Fruit fly (Drosophila melanogaster) whole organism, embryonic: Measurements from ENCODE around the gene AlkB.

Source experiments
- Abd-B ChIP-seq: fragments of 200-800 bp; sonication (Bioruptor generic); optimal IDR thresholded peaks from 2 replicates; lab custom pipeline; 2018; ENCODE audit warnings: missing biosample characterization, mild to moderate bottlenecking, missing genetic modification characterization, moderate library complexity
- Adf1 ChIP-seq: fragments of 200-800 bp; sonication (Bioruptor generic); IDR thresholded peaks from 2 replicates; pipeline ENCODE4 v1.3.6; 2022; ENCODE audit warnings: missing biosample characterization, missing genetic modification characterization
- BEAF-32 ChIP-seq: fragments of 200-800 bp; sonication (Bioruptor generic); optimal IDR thresholded peaks from 3 replicates; lab custom pipeline; 2017; ENCODE audit warnings: missing biosample characterization, missing genetic modification characterization, mild to moderate bottlenecking, moderate library complexity, missing genetic modification reagents
- CG10366 ChIP-seq: fragments of 200-800 bp; sonication (Bioruptor generic); IDR thresholded peaks from 2 replicates; pipeline ENCODE4 v1.3.6; 2022; ENCODE audit warnings: missing biosample characterization, missing genetic modification characterization
- CG10543 ChIP-seq: fragments of 200-800 bp; sonication (Bioruptor generic); optimal IDR thresholded peaks from 3 replicates; lab custom pipeline; 2017; ENCODE audit warnings: missing biosample characterization, mild to moderate bottlenecking, missing genetic modification characterization, moderate library complexity
- CG11560 ChIP-seq: fragments of 200-800 bp; sonication (Bioruptor generic); IDR thresholded peaks from 3 replicates; pipeline ENCODE4 v1.3.6; 2022; ENCODE audit warnings: missing biosample characterization, missing genetic modification characterization
- CG12155 ChIP-seq: fragments of 200-800 bp; sonication (Bioruptor generic); optimal IDR thresholded peaks from 3 replicates; lab custom pipeline; 2016; ENCODE audit warnings: missing biosample characterization, missing genetic modification characterization
- CG12659 ChIP-seq: fragments of 200-800 bp; sonication (Bioruptor generic); optimal IDR thresholded peaks from 3 replicates; lab custom pipeline; 2017; ENCODE audit warnings: mild to moderate bottlenecking, missing biosample characterization, missing genetic modification reagents, missing genetic modification characterization
- CG13424 ChIP-seq: fragments of 200-800 bp; sonication (Bioruptor generic); optimal IDR thresholded peaks from 2 replicates; lab custom pipeline; 2019; ENCODE audit warnings: missing biosample characterization, mild to moderate bottlenecking, missing genetic modification characterization, moderate library complexity
- CG15479 ChIP-seq: fragments of 200-800 bp; sonication (Bioruptor generic); optimal IDR thresholded peaks from 3 replicates; lab custom pipeline; 2019; ENCODE audit warnings: missing biosample characterization, mild to moderate bottlenecking, missing genetic modification characterization, moderate library complexity
- CG1602 ChIP-seq: fragments of 200-800 bp; sonication (Bioruptor generic); optimal IDR thresholded peaks from 3 replicates; lab custom pipeline; 2016; ENCODE audit warnings: missing biosample characterization, missing genetic modification characterization
- CG1603 ChIP-seq: fragments of 200-800 bp; sonication (Bioruptor generic); optimal IDR thresholded peaks from 2 replicates; lab custom pipeline; 2019; ENCODE audit warnings: missing biosample characterization, mild to moderate bottlenecking, missing genetic modification characterization, moderate library complexity
- CG17359 ChIP-seq: fragments of 200-800 bp; sonication (Bioruptor generic); optimal IDR thresholded peaks from 3 replicates; lab custom pipeline; 2018; ENCODE audit warnings: missing biosample characterization, mild to moderate bottlenecking, missing genetic modification characterization, moderate library complexity
- CG1792 ChIP-seq: fragments of 200-800 bp; sonication (Bioruptor generic); optimal IDR thresholded peaks from 2 replicates; lab custom pipeline; 2016; ENCODE audit warnings: missing biosample characterization, missing genetic modification characterization
- CG4328 ChIP-seq: fragments of 200-800 bp; sonication (Bioruptor generic); optimal IDR thresholded peaks from 3 replicates; lab custom pipeline; 2017; ENCODE audit warnings: missing biosample characterization, missing genetic modification reagents, missing genetic modification characterization
- CG6272 ChIP-seq: fragments of 200-800 bp; sonication (Bioruptor generic); IDR thresholded peaks from 2 replicates; pipeline ENCODE4 v1.3.6; 2022; ENCODE audit warnings: missing biosample characterization, missing genetic modification characterization
- CG6765 ChIP-seq: fragments of 200-800 bp; sonication (Bioruptor generic); optimal IDR thresholded peaks from 3 replicates; lab custom pipeline; 2017; ENCODE audit warnings: missing biosample characterization, mild to moderate bottlenecking, missing genetic modification characterization
- CG8765 ChIP-seq: fragments of 200-800 bp; sonication (Bioruptor generic); IDR thresholded peaks from 2 replicates; pipeline ENCODE4 v1.3.6; 2022; ENCODE audit warnings: missing biosample characterization, missing genetic modification characterization
- CrebB ChIP-seq: fragments of 200-800 bp; sonication (Bioruptor generic); optimal IDR thresholded peaks from 3 replicates; lab custom pipeline; 2018; ENCODE audit warnings: missing biosample characterization, mild to moderate bottlenecking, missing genetic modification characterization
- E2f2 ChIP-seq: fragments of 200-800 bp; sonication (Bioruptor generic); IDR thresholded peaks from 2 replicates; pipeline ENCODE4 v1.3.6; 2022; ENCODE audit warnings: missing biosample characterization, missing genetic modification characterization
- Fer1 ChIP-seq: fragments of 200-800 bp; sonication (Bioruptor generic); optimal IDR thresholded peaks from 2 replicates; lab custom pipeline; 2017; ENCODE audit warnings: missing biosample characterization, mild to moderate bottlenecking, missing genetic modification characterization
- Hmx ChIP-seq: fragments of 200-800 bp; sonication (Bioruptor generic); optimal IDR thresholded peaks from 2 replicates; lab custom pipeline; 2016; ENCODE audit warnings: missing biosample characterization, missing genetic modification characterization
- Hr39 ChIP-seq: fragments of >200 bp; optimal IDR thresholded peaks from 2 replicates; lab custom pipeline; 2017
- Jarid2 ChIP-seq: fragments of 200-800 bp; sonication (Bioruptor generic); optimal IDR thresholded peaks from 3 replicates; lab custom pipeline; 2017; ENCODE audit warnings: mild to moderate bottlenecking, missing biosample characterization, missing genetic modification reagents, missing genetic modification characterization
- Med ChIP-seq: fragments of 200-800 bp; sonication (Bioruptor generic); peaks from one replicate; lab custom pipeline; 2016; ENCODE audit warnings: missing biosample characterization, missing genetic modification characterization, mild to moderate bottlenecking, inconsistent platforms, moderate library complexity
- Myb ChIP-seq: fragments of 200-800 bp; sonication (Bioruptor generic); optimal IDR thresholded peaks from 2 replicates; lab custom pipeline; 2016; ENCODE audit warnings: missing biosample characterization, missing genetic modification characterization
- Rfx ChIP-seq: fragments of 200-800 bp; sonication (Bioruptor generic); IDR thresholded peaks from 2 replicates; pipeline ENCODE4 v1.3.6; 2022; ENCODE audit warnings: missing biosample characterization, missing genetic modification characterization
- TFAM ChIP-seq: fragments of 200-800 bp; sonication (Bioruptor generic); optimal IDR thresholded peaks from 2 replicates; lab custom pipeline; 2017; ENCODE audit warnings: missing biosample characterization, missing genetic modification characterization, inconsistent platforms
- Trl ChIP-seq, 3 experiments: fragments of >200 bp in 2 of 3; fragments of 200-800 bp in 1 of 3; sonication (Bioruptor generic) in 1 of 3; optimal IDR thresholded peaks; 2 replicates in 1 of 3; 3 replicates in 2 of 3; lab custom pipeline; 2016 to 2017; ENCODE audit warnings: missing biosample characterization in 1 of 3, missing genetic modification characterization in 1 of 3
- Usf ChIP-seq: fragments of 200-800 bp; sonication (Bioruptor generic); optimal IDR thresholded peaks from 2 replicates; lab custom pipeline; 2017; ENCODE audit warnings: missing genotype, missing biosample characterization, missing genetic modification characterization
- Xrp1 ChIP-seq: fragments of 200-800 bp; sonication (Bioruptor generic); IDR thresholded peaks from 2 replicates; pipeline ENCODE4 v1.3.6; 2022; ENCODE audit warnings: missing biosample characterization, missing genetic modification characterization
- bab2 ChIP-seq: fragments of 200-800 bp; sonication (Bioruptor generic); optimal IDR thresholded peaks from 2 replicates; lab custom pipeline; 2016; ENCODE audit warnings: missing biosample characterization, missing genetic modification characterization
- cg ChIP-seq: fragments of 200-800 bp; sonication (Bioruptor generic); optimal IDR thresholded peaks from 3 replicates; lab custom pipeline; 2019; ENCODE audit warnings: missing biosample characterization, mild to moderate bottlenecking, missing genetic modification characterization, moderate library complexity
- chm ChIP-seq: fragments of 200-800 bp; sonication (Bioruptor generic); IDR thresholded peaks from 2 replicates; pipeline ENCODE4 v1.3.6; 2022; ENCODE audit warnings: missing biosample characterization, missing genetic modification characterization
- crol ChIP-seq: fragments of 200-800 bp; sonication (Bioruptor generic); IDR thresholded peaks from 2 replicates; pipeline ENCODE4 v1.3.6; 2022; ENCODE audit warnings: missing biosample characterization, missing genetic modification characterization
- gro ChIP-seq: fragments of 200-800 bp; sonication (Bioruptor generic); optimal IDR thresholded peaks from 2 replicates; lab custom pipeline; 2016; ENCODE audit warnings: missing biosample characterization, missing genetic modification characterization
- her ChIP-seq: fragments of 200-800 bp; sonication (Bioruptor generic); optimal IDR thresholded peaks from 2 replicates; lab custom pipeline; 2016; ENCODE audit warnings: missing biosample characterization, missing genetic modification characterization
- ken ChIP-seq: fragments of 200-800 bp; sonication (Bioruptor generic); IDR thresholded peaks from 3 replicates; pipeline ENCODE4 v1.3.6; 2022; ENCODE audit warnings: missing biosample characterization, missing genetic modification characterization
- lab ChIP-seq: fragments of 200-800 bp; sonication (Bioruptor generic); optimal IDR thresholded peaks from 3 replicates; lab custom pipeline; 2017; ENCODE audit warnings: missing biosample characterization, missing genetic modification characterization, mild to moderate bottlenecking, moderate library complexity, missing genetic modification reagents
- lilli ChIP-seq: fragments of 200-800 bp; sonication (Bioruptor generic); optimal IDR thresholded peaks from 3 replicates; lab custom pipeline; 2016; ENCODE audit warnings: missing biosample characterization, missing genetic modification characterization
- org-1 ChIP-seq: fragments of 200-800 bp; sonication (Bioruptor generic); optimal IDR thresholded peaks from 2 replicates; lab custom pipeline; 2017; ENCODE audit warnings: missing biosample characterization, missing genetic modification characterization
- rib ChIP-seq: fragments of 200-800 bp; sonication (Bioruptor generic); IDR thresholded peaks from 2 replicates; pipeline ENCODE4 v1.3.6; 2022; ENCODE audit warnings: missing biosample characterization, missing genetic modification characterization
- sd ChIP-seq: fragments of 200-800 bp; sonication (Bioruptor generic); optimal IDR thresholded peaks from 3 replicates; lab custom pipeline; 2018; ENCODE audit warnings: missing biosample characterization, mild to moderate bottlenecking, missing genetic modification characterization, moderate library complexity
- sens ChIP-seq: fragments of 200-800 bp; sonication (Bioruptor generic); peaks from one replicate; lab custom pipeline; 2016; ENCODE audit warnings: missing biosample characterization, missing genetic modification characterization
- stwl ChIP-seq: fragments of 200-800 bp; sonication (Bioruptor generic); optimal IDR thresholded peaks from 3 replicates; lab custom pipeline; 2018; ENCODE audit warnings: missing biosample characterization, mild to moderate bottlenecking, missing genetic modification characterization, moderate library complexity
- unpg ChIP-seq: fragments of 200-800 bp; sonication (Bioruptor generic); optimal IDR thresholded peaks from 3 replicates; lab custom pipeline; 2018; ENCODE audit warnings: missing biosample characterization, mild to moderate bottlenecking, missing genetic modification characterization, moderate library complexity
- vvl ChIP-seq: fragments of 200-800 bp; sonication (Bioruptor generic); IDR thresholded peaks from 2 replicates; pipeline ENCODE4 v1.3.6; 2022; ENCODE audit warnings: missing biosample characterization, missing genetic modification characterization
- zf30C ChIP-seq: fragments of 200-800 bp; sonication (Bioruptor generic); optimal IDR thresholded peaks from 3 replicates; lab custom pipeline; 2018; ENCODE audit warnings: missing biosample characterization, mild to moderate bottlenecking, missing genetic modification characterization

The AlkB gene

DNA sequence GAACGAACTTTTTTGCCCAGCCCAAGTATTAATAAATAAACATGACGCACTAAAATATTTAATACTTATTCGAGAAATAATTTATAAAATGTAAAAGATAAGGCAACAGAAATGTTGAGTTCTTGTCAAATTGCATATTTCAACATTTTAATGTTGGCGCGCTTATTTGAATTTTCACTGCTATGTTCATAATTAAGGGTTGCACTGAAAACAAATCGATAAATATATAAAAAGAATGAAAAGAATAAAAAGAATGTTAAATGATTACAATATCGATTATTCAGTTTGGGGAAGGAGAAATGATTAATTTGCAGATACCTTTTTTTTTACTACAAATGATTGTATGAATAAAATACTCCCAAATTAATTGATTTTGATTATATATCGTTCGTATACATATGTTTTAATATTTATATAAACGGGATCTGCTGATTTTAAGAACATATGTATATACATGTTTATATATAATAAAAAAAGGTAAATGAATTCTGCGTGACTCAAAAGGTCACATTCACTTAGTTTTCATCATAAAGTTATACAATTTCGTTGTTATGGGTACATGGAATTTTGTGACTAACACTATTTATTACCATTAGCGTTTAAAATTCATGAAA lies 7.6 kb upstream of the AlkB start (continued):
- TF ChIP-seq TFAM (GFP tag; lab: Kevin White, UChicago) (no peak), CG11560 (tag; lab: Robert Waterston, UW) (no peak), stwl (tag; lab: Kevin White, UChicago) (peak; percentile 48), Xrp1 (GFP tag; lab: Robert Waterston, UW) (no peak), CG17359 (tag; lab: Kevin White, UChicago) (no peak), her (no peak), CG8765 (GFP tag; lab: Robert Waterston, UW) (no peak), Hmx (GFP tag; lab: Kevin White, UChicago) (no peak), bab2 (GFP tag; lab: Kevin White, UChicago) (no peak), CG1603 (tag; lab: Kevin White, UChicago) (peak; percentile 9), Trl (optimal IDR thresholded peaks at IDR 0.05; lab: Kevin White, UChicago) (no peak), Trl (GFP tag; optimal IDR thresholded peaks at IDR 0.05; lab: Kevin White, UChicago) (no peak), Hr39 (no peak), CG10543 (no peak), CG12155 (GFP tag; lab: Kevin White, UChicago) (no peak), Jarid2 (GFP tag; lab: Kevin White, UChicago) (no peak)

DNA sequence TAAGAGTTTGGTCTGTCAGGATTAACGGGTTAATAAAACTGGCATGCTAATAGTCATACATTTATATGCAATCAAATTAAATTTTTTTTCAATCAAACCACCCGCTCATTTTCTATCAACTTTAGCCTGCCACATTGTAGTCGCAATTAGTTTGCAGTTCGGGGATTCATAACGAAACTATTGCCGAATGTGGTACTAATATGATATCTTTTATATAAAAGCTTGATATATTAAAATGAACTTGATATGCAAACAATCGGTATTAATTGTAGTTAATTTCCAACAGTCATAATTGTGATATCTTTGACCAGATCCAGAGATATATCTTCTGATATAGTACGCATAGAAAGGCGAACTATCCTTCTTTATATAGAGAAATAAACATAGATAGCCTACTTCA lies 6.7 kb upstream of the AlkB start:
- TF ChIP-seq CG6272 (GFP tag; lab: Robert Waterston, UW) (no peak), ken (GFP tag; lab: Robert Waterston, UW) (no peak), CG13424 (no peak), sens (GFP tag; lab: Kevin White, UChicago) (peak; percentile 61), Med (peak; percentile 20), zf30C (no peak), CG1603 (tag; lab: Kevin White, UChicago) (no peak), unpg (GFP tag; lab: Kevin White, UChicago) (no peak)

DNA sequence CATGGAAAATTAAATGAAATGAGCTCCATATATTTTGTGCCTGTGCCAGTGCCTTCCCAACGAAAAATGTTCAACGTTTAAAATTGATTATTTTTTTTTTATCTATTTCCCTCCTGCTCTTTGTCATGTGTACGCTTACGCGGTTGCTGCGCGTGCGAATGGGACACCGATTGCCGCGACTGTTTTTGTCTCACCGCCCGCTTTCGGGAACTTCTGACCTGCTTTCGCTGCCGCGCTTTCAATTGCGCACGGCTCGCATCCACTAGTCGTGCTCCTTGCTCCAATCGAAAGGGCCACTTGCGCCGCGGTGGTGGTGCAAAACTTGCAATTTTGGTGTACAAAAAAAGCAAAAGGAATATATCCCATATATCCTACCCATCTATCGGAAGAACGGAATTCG lies 1.2 kb upstream of the AlkB start:
- TF ChIP-seq chm (GFP tag; lab: Robert Waterston, UW) (0 out of 2 replicates have a peak, but pooled peaks have one; percentile 62), CG10366 (GFP tag; lab: Robert Waterston, UW) (no peak), CG4328 (peak; percentile 50), BEAF-32 (GFP tag; lab: Kevin White, UChicago) (no peak), Myb (peak; percentile 27), crol (GFP tag; lab: Robert Waterston, UW) (no peak), cg (peak; percentile 31), CG15479 (GFP tag; lab: Kevin White, UChicago) (peak; percentile 59), rib (GFP tag; lab: Robert Waterston, UW) (peak; percentile 53; the same call in 1 of the 2 replicates), Abd-B (GFP tag; lab: Kevin White, UChicago) (peak; percentile 5), Rfx (GFP tag; lab: Robert Waterston, UW) (peak; percentile 44; the same call in 1 of the 2 replicates), Fer1 (GFP tag; lab: Kevin White, UChicago) (peak; percentile 31), CG6765 (no peak), CG12659 (GFP tag; lab: Kevin White, UChicago) (peak; percentile 77), sd (tag; lab: Kevin White, UChicago) (peak; percentile 45), CG10543 (peak; percentile 57), CrebB (peak; percentile 7), CG1792 (GFP tag; lab: Kevin White, UChicago) (no peak), org-1 (GFP tag; lab: Kevin White, UChicago) (no peak), lilli (GFP tag; lab: Kevin White, UChicago) (peak; percentile 19), Usf (GFP tag; lab: Kevin White, UChicago) (no peak), Adf1 (GFP tag; lab: Robert Waterston, UW) (peak; percentile 69), CG1602 (GFP tag; lab: Kevin White, UChicago) (no peak), unpg (GFP tag; lab: Kevin White, UChicago) (peak; percentile 11), lab (GFP tag; lab: Kevin White, UChicago) (peak; percentile 47), vvl (GFP tag; lab: Robert Waterston, UW) (peak; percentile 49), gro (peak; percentile 3), E2f2 (GFP tag; lab: Robert Waterston, UW) (0 out of 2 replicates have a peak, but pooled peaks have one; percentile 25)
